Worm (Caenorhabditis elegans): ENCODE data around the gene ZK686.5.

Gene ZK686.5

ce11 chrIII:7728494-7728893 is 38.8 kb downstream of the ZK686.5 start:
- TF ChIP-seq cnd-1 (tag; optimal IDR thresholded peaks at IDR 0.05) (no peak), M03D4.4 (tag; optimal IDR thresholded peaks at IDR 0.05) (peak; percentile 33), ham-2 (GFP tag; optimal IDR thresholded peaks at IDR 0.05) (no peak), unc-120 (tag; optimal IDR thresholded peaks at IDR 0.05; ENCODE audit: poor library complexity, severe bottlenecking) (peak; percentile 74), hlh-1 (tag; optimal IDR thresholded peaks at IDR 0.05) (peak; percentile 67), lin-13 (tag; optimal IDR thresholded peaks at IDR 0.05) (no peak), pha-4 (tag; optimal IDR thresholded peaks at IDR 0.05) (peak; percentile 49), ceh-39 (tag; optimal IDR thresholded peaks at IDR 0.05) (no peak), blmp-1 (tag; optimal IDR thresholded peaks at IDR 0.05) (peak; percentile 38), unc-62 (GFP tag; optimal IDR thresholded peaks at IDR 0.05) (peak; percentile 47), elt-1 (tag; optimal IDR thresholded peaks at IDR 0.05; ENCODE audit: borderline replicate concordance, insufficient read depth) (no peak)

- TF ChIP-seq bed-3 (GFP tag; optimal IDR thresholded peaks at IDR 0.05) (no peak), cnd-1 (tag; optimal IDR thresholded peaks at IDR 0.05) (no peak), unc-39 (tag; optimal IDR thresholded peaks at IDR 0.05) (no peak), mep-1 (tag; optimal IDR thresholded peaks at IDR 0.05) (no peak), unc-62 (GFP tag; optimal IDR thresholded peaks at IDR 0.05) (no peak), nhr-12 (tag; optimal IDR thresholded peaks at IDR 0.05) (no peak)
Measured at ce11 chrIII:7726500-7726899, 40.8 kb downstream of the ZK686.5 start.

- TF ChIP-seq nhr-2 (tag; optimal IDR thresholded peaks at IDR 0.05) (peak; percentile 56), zip-8 (tag; optimal IDR thresholded peaks at IDR 0.05) (peak; percentile 25), ces-1 (GFP tag; optimal IDR thresholded peaks at IDR 0.05) (peak; percentile 70), unc-62 (GFP tag; optimal IDR thresholded peaks at IDR 0.05) (no peak), lsy-2 (tag; optimal IDR thresholded peaks at IDR 0.05) (peak; percentile 27)
Measured at ce11 chrIII:7725483-7726250, 41.6 kb downstream of the ZK686.5 start.

- TF ChIP-seq nhr-28 (tag; optimal IDR thresholded peaks at IDR 0.05): no peak
- no peak for TF ChIP-seq blmp-1 (tag; optimal IDR thresholded peaks at IDR 0.05)
- no peak for TF ChIP-seq snpc-4 (tag; optimal IDR thresholded peaks at IDR 0.05)
- no peak for TF ChIP-seq lin-32 (GFP tag; optimal IDR thresholded peaks at IDR 0.05)
- no peak for TF ChIP-seq nhr-76 (tag; optimal IDR thresholded peaks at IDR 0.05)
- no peak for TF ChIP-seq ceh-39 (tag; optimal IDR thresholded peaks at IDR 0.05)
- TF ChIP-seq ham-2 (GFP tag; optimal IDR thresholded peaks at IDR 0.05): no peak
- no peak for TF ChIP-seq ces-1 (GFP tag; optimal IDR thresholded peaks at IDR 0.05)
- TF ChIP-seq sem-2 (GFP tag; optimal IDR thresholded peaks at IDR 0.05): no peak
- TF ChIP-seq ztf-11 (tag; optimal IDR thresholded peaks at IDR 0.05): no peak
- no peak for TF ChIP-seq drap-1 (GFP tag; optimal IDR thresholded peaks at IDR 0.05)
- TF ChIP-seq hlh-1 (tag; optimal IDR thresholded peaks at IDR 0.05): no peak
- TF ChIP-seq bed-3 (GFP tag; optimal IDR thresholded peaks at IDR 0.05): no peak
- TF ChIP-seq cnd-1 (tag; optimal IDR thresholded peaks at IDR 0.05): no peak
- TF ChIP-seq pha-4 (tag; optimal IDR thresholded peaks at IDR 0.05): no peak
- TF ChIP-seq elt-1 (tag; optimal IDR thresholded peaks at IDR 0.05; ENCODE audit: borderline replicate concordance, insufficient read depth): no peak
- TF ChIP-seq tbx-8 (GFP tag; optimal IDR thresholded peaks at IDR 0.05): no peak
Measured at ce11 chrIII:7724433-7724832, 42.9 kb downstream of the ZK686.5 start.

- TF ChIP-seq ceh-43 (GFP tag; optimal IDR thresholded peaks at IDR 0.05): no peak
- TF ChIP-seq cnd-1 (tag; optimal IDR thresholded peaks at IDR 0.05): no peak
- peak; percentile 97 for TF ChIP-seq ces-1 (GFP tag; optimal IDR thresholded peaks at IDR 0.05)
- TF ChIP-seq lsy-2 (tag; optimal IDR thresholded peaks at IDR 0.05): peak; percentile 22
- no peak for TF ChIP-seq unc-62 (GFP tag; optimal IDR thresholded peaks at IDR 0.05)
Measured at ce11 chrIII:7723412-7724068, 43.8 kb downstream of the ZK686.5 start.

ce11 chrIII:7722999-7723398 is 44.3 kb downstream of the ZK686.5 start:
- no peak for TF ChIP-seq nhr-237 (tag; optimal IDR thresholded peaks at IDR 0.05)
- no peak for TF ChIP-seq mep-1 (tag; optimal IDR thresholded peaks at IDR 0.05)
- no peak for TF ChIP-seq pha-4 (tag; optimal IDR thresholded peaks at IDR 0.05)
- no peak for TF ChIP-seq nhr-12 (tag; optimal IDR thresholded peaks at IDR 0.05)
- no peak for TF ChIP-seq nhr-28 (tag; optimal IDR thresholded peaks at IDR 0.05)
- no peak for TF ChIP-seq nhr-2 (tag; optimal IDR thresholded peaks at IDR 0.05)
- no peak for TF ChIP-seq blmp-1 (tag; optimal IDR thresholded peaks at IDR 0.05)
- no peak for TF ChIP-seq drap-1 (GFP tag; optimal IDR thresholded peaks at IDR 0.05)
- TF ChIP-seq M03D4.4 (tag; optimal IDR thresholded peaks at IDR 0.05): no peak
- no peak for TF ChIP-seq mls-2 (tag; optimal IDR thresholded peaks at IDR 0.05)
- no peak for TF ChIP-seq lsy-2 (tag; optimal IDR thresholded peaks at IDR 0.05)
- no peak for TF ChIP-seq bed-3 (GFP tag; optimal IDR thresholded peaks at IDR 0.05)
- TF ChIP-seq lin-13 (tag; optimal IDR thresholded peaks at IDR 0.05): no peak
- no peak for TF ChIP-seq unc-62 (GFP tag; optimal IDR thresholded peaks at IDR 0.05)
- TF ChIP-seq unc-39 (tag; optimal IDR thresholded peaks at IDR 0.05): no peak

Measured in whole organism, mixed stage, embryonic.